Worm (Caenorhabditis elegans) whole organism, L1 larva: Measurements from ENCODE around the gene B0001.4.

ENCODE experiments used
- C16A3.4 ChIP-seq: fragments of 150-350 bp; optimal IDR thresholded peaks from 2 replicates; lab custom pipeline; 2014; ENCODE audit warnings: missing biosample characterization, missing genetic modification characterization
- C34B4.2 ChIP-seq: sonication (generic microtip); optimal IDR thresholded peaks from 2 replicates; lab custom pipeline; 2017; ENCODE audit warnings: mild to moderate bottlenecking, missing genetic modification characterization, missing compliant biosample characterization
- alr-1 ChIP-seq: fragments of 200-800 bp; sonication (Bioruptor generic); optimal IDR thresholded peaks from 2 replicates; lab custom pipeline; 2018; ENCODE audit warnings: borderline replicate concordance, mild to moderate bottlenecking, missing genetic modification characterization, missing compliant biosample characterization
- aly-2 ChIP-seq: fragments of 150-350 bp; optimal IDR thresholded peaks from 2 replicates; lab custom pipeline; 2014; ENCODE audit warnings: missing biosample characterization, missing genetic modification characterization
- blmp-1 ChIP-seq: fragments of 150-350 bp; optimal IDR thresholded peaks from 2 replicates; lab custom pipeline; 2014; ENCODE audit warnings: missing biosample characterization, missing genetic modification characterization
- ceh-82 ChIP-seq, 3 experiments: fragments of 150-350 bp in 1 of 3; sonication (generic microtip) in 2 of 3; optimal IDR thresholded peaks; 2 replicates each; lab custom pipeline; 2014 to 2017; ENCODE audit warnings: missing biosample characterization in 3 of 3, missing genetic modification characterization in 3 of 3
- ceh-88 ChIP-seq: fragments of 200-800 bp; sonication (Bioruptor generic); IDR thresholded peaks from 2 replicates; pipeline ENCODE4 v1.3.6; 2022; ENCODE audit warnings: missing genetic modification characterization, missing compliant biosample characterization
- dpl-1 ChIP-seq, 3 experiments: fragments of 150-350 bp in 2 of 3; sonication (generic microtip) in 1 of 3; optimal IDR thresholded peaks; 2 replicates each; lab custom pipeline; 2014 to 2017; ENCODE audit warnings: missing biosample characterization in 3 of 3, missing genetic modification characterization in 3 of 3, missing genetic modification reagents in 3 of 3
- efl-1 ChIP-seq, 4 experiments: fragments of 150-350 bp; optimal IDR thresholded peaks in 3 of 4; peaks in 1 of 4; 1 replicate in 1 of 4; 2 replicates in 3 of 4; lab custom pipeline; 2014; ENCODE audit warnings: missing biosample characterization in 2 of 4, missing genetic modification characterization in 2 of 4, missing genetic modification reagents in 2 of 4
- efl-3 ChIP-seq: fragments of 200-800 bp; sonication (Bioruptor generic); optimal IDR thresholded peaks from 2 replicates; lab custom pipeline; 2018; ENCODE audit warnings: mild to moderate bottlenecking, missing genetic modification characterization, missing compliant biosample characterization
- elt-3 ChIP-seq, 6 experiments: fragments of 150-350 bp in 1 of 6; sonication (generic microtip); optimal IDR thresholded peaks; 2 replicates each; lab custom pipeline; 2017 to 2018; ENCODE audit warnings: missing biosample characterization in 6 of 6, missing genetic modification characterization in 6 of 6, inconsistent platforms in 1 of 6
- fkh-10 ChIP-seq: sonication (generic microtip); optimal IDR thresholded peaks from 2 replicates; lab custom pipeline; 2017; ENCODE audit warnings: missing biosample characterization, missing genetic modification reagents, missing genetic modification characterization
- fkh-8 ChIP-seq: sonication (generic microtip); optimal IDR thresholded peaks from 2 replicates; lab custom pipeline; 2016; ENCODE audit warnings: mild to moderate bottlenecking, missing genetic modification characterization, missing compliant biosample characterization
- irx-1 ChIP-seq: sonication (generic microtip); optimal IDR thresholded peaks from 2 replicates; lab custom pipeline; 2016; ENCODE audit warnings: missing genetic modification characterization, missing compliant biosample characterization
- lin-13 ChIP-seq: fragments of 150-350 bp; optimal IDR thresholded peaks from 2 replicates; lab custom pipeline; 2014; ENCODE audit warnings: missing biosample characterization, missing genetic modification reagents, missing genetic modification characterization
- lin-35 ChIP-seq, 2 experiments: fragments of 150-350 bp; optimal IDR thresholded peaks; 2 replicates each; lab custom pipeline; 2014; ENCODE audit warnings: missing biosample characterization in 2 of 2, missing genetic modification characterization in 2 of 2, missing genetic modification reagents in 2 of 2
- lin-39 ChIP-seq: fragments of 150-350 bp; optimal IDR thresholded peaks from 2 replicates; lab custom pipeline; 2014; ENCODE audit warnings: missing biosample characterization, missing genetic modification reagents, missing genetic modification characterization
- lir-3 ChIP-seq: sonication (generic microtip); optimal IDR thresholded peaks from 2 replicates; lab custom pipeline; 2016; ENCODE audit warnings: mild to moderate bottlenecking, missing genetic modification characterization, moderate library complexity, missing compliant biosample characterization; ENCODE audit not compliant: poor library complexity
- lsy-2 ChIP-seq, 2 experiments: fragments of 150-350 bp; optimal IDR thresholded peaks; 2 replicates each; lab custom pipeline; 2014; ENCODE audit warnings: missing biosample characterization in 2 of 2, missing genetic modification characterization in 2 of 2
- mep-1 ChIP-seq: fragments of 150-350 bp; optimal IDR thresholded peaks from 2 replicates; lab custom pipeline; 2014; ENCODE audit warnings: missing biosample characterization, missing genetic modification characterization
- nhr-237 ChIP-seq: fragments of 150-350 bp; optimal IDR thresholded peaks from 2 replicates; lab custom pipeline; 2014; ENCODE audit warnings: missing biosample characterization, missing genetic modification characterization
- nhr-71 ChIP-seq: sonication (generic microtip); optimal IDR thresholded peaks from 2 replicates; lab custom pipeline; 2016; ENCODE audit warnings: mild to moderate bottlenecking, missing genetic modification characterization, moderate library complexity, missing compliant biosample characterization
- nhr-76 ChIP-seq: sonication (generic microtip); optimal IDR thresholded peaks from 2 replicates; lab custom pipeline; 2017; ENCODE audit warnings: missing biosample characterization, missing genetic modification characterization
- nhr-85 ChIP-seq: sonication (generic microtip); peaks from one replicate; lab custom pipeline; 2016; ENCODE audit warnings: missing genetic modification characterization, inconsistent platforms, missing compliant biosample characterization
- nhr-90 ChIP-seq: sonication (generic microtip); optimal IDR thresholded peaks from 2 replicates; lab custom pipeline; 2016; ENCODE audit warnings: mild to moderate bottlenecking, missing genetic modification characterization, missing compliant biosample characterization; ENCODE audit not compliant: poor library complexity
- pag-3 ChIP-seq: sonication (generic microtip); optimal IDR thresholded peaks from 2 replicates; lab custom pipeline; 2017; ENCODE audit warnings: missing genetic modification characterization, mild to moderate bottlenecking, missing compliant biosample characterization, antibody characterized with exemption, borderline replicate concordance; ENCODE audit not compliant: insufficient read depth
- pax-3 ChIP-seq: fragments of 200-800 bp; sonication (Bioruptor generic); optimal IDR thresholded peaks from 2 replicates; lab custom pipeline; 2018; ENCODE audit warnings: mild to moderate bottlenecking, missing genetic modification characterization, moderate library complexity, missing compliant biosample characterization
- pqm-1 ChIP-seq: sonication (generic microtip); optimal IDR thresholded peaks from 3 replicates; lab custom pipeline; 2017; ENCODE audit warnings: missing biosample characterization, missing genetic modification characterization
- rnt-1 ChIP-seq: sonication (generic microtip); optimal IDR thresholded peaks from 2 replicates; lab custom pipeline; 2016; ENCODE audit warnings: mild to moderate bottlenecking, missing genetic modification characterization, moderate library complexity, missing compliant biosample characterization
- snu-23 ChIP-seq: sonication (generic microtip); optimal IDR thresholded peaks from 2 replicates; lab custom pipeline; 2016; ENCODE audit warnings: missing genetic modification characterization, missing compliant biosample characterization
- sup-37 ChIP-seq: fragments of 200-800 bp; sonication (Bioruptor generic); optimal IDR thresholded peaks from 2 replicates; lab custom pipeline; 2018; ENCODE audit warnings: mild to moderate bottlenecking, missing genetic modification characterization, missing compliant biosample characterization
- swsn-7 ChIP-seq: sonication (generic microtip); optimal IDR thresholded peaks from 2 replicates; lab custom pipeline; 2016; ENCODE audit warnings: missing genetic modification characterization, missing compliant biosample characterization
- tbx-2 ChIP-seq: sonication (generic microtip); optimal IDR thresholded peaks from 2 replicates; lab custom pipeline; 2016; ENCODE audit warnings: missing genetic modification characterization, missing compliant biosample characterization
- unc-130 ChIP-seq: fragments of 150-350 bp; optimal IDR thresholded peaks from 2 replicates; lab custom pipeline; 2017; ENCODE audit warnings: missing biosample characterization, missing genetic modification characterization, inconsistent platforms
- unc-86 ChIP-seq: sonication (generic microtip); optimal IDR thresholded peaks from 2 replicates; lab custom pipeline; 2016; ENCODE audit warnings: missing genetic modification characterization, missing compliant biosample characterization
- zip-4 ChIP-seq: fragments of 200-800 bp; sonication (Bioruptor generic); optimal IDR thresholded peaks from 2 replicates; lab custom pipeline; 2018; ENCODE audit warnings: mild to moderate bottlenecking, missing genetic modification characterization, moderate library complexity, missing compliant biosample characterization
- ztf-11 ChIP-seq, 2 experiments: sonication (generic microtip); optimal IDR thresholded peaks; 2 replicates each; lab custom pipeline; 2016 to 2017; ENCODE audit warnings: missing genetic modification characterization in 2 of 2, missing biosample characterization in 1 of 2, missing compliant biosample characterization in 1 of 2
- ztf-4 ChIP-seq: fragments of 150-350 bp; optimal IDR thresholded peaks from 2 replicates; lab custom pipeline; 2014; ENCODE audit warnings: missing biosample characterization, missing genetic modification characterization

Gene B0001.4

ce11 chrIV:12157915-12158314 lies 19.9 kb upstream of the B0001.4 start:
- TF ChIP-seq mep-1 (tag; lab: Kevin White, UChicago) (peak; percentile 9), nhr-85 (tag; lab: Kevin White, UChicago) (peak; percentile 40), irx-1 (tag; lab: Kevin White, UChicago) (no peak), unc-130 (tag; lab: Kevin White, UChicago) (no peak), lir-3 (tag; lab: Kevin White, UChicago) (no peak), lin-35 (GFP tag; optimal IDR thresholded peaks at IDR 0.05; lab: Kevin White, UChicago) (peak in 1 of 2 experiments; percentile 2), elt-3 (tag; optimal IDR thresholded peaks at IDR 0.05; lab: Kevin White, UChicago) (peak in 1 of 6 experiments; percentile 7)

- TF ChIP-seq ztf-11 (tag; optimal IDR thresholded peaks at IDR 0.05; lab: Kevin White, UChicago) (no peak), zip-4 (GFP tag; lab: Kevin White, UChicago) (no peak), ceh-82 (tag; optimal IDR thresholded peaks at IDR 0.05; lab: Kevin White, UChicago) (no peak), alr-1 (tag; lab: Kevin White, UChicago) (no peak), snu-23 (GFP tag; lab: Kevin White, UChicago) (no peak), swsn-7 (tag; lab: Kevin White, UChicago) (no peak), nhr-85 (tag; lab: Kevin White, UChicago) (no peak), dpl-1 (GFP tag; optimal IDR thresholded peaks at IDR 0.05; lab: Kevin White, UChicago) (peak in 2 of 3 experiments; percentile 44 to 71), lin-13 (GFP tag; lab: Kevin White, UChicago) (no peak), irx-1 (tag; lab: Kevin White, UChicago) (no peak), fkh-10 (no peak), blmp-1 (tag; lab: Kevin White, UChicago) (peak; percentile 2), mep-1 (tag; lab: Kevin White, UChicago) (peak; percentile 30), sup-37 (GFP tag; lab: Kevin White, UChicago) (no peak), ztf-4 (no peak), pag-3 (tag; lab: Kevin White, UChicago) (no peak), pax-3 (no peak), nhr-76 (tag; lab: Kevin White, UChicago) (no peak), efl-3 (GFP tag; lab: Kevin White, UChicago) (no peak), pqm-1 (tag; lab: Kevin White, UChicago) (no peak), lsy-2 (tag; optimal IDR thresholded peaks at IDR 0.05; lab: Kevin White, UChicago) (peak in 1 of 2 experiments; percentile 15), lin-35 (GFP tag; optimal IDR thresholded peaks at IDR 0.05; lab: Kevin White, UChicago) (peak in 1 of 2 experiments; percentile 78), nhr-71 (tag; lab: Kevin White, UChicago) (no peak), rnt-1 (no peak), aly-2 (tag; lab: Kevin White, UChicago) (no peak), nhr-90 (tag; lab: Kevin White, UChicago) (no peak), efl-1 (optimal IDR thresholded peaks at IDR 0.05; lab: Kevin White, UChicago) (peak in 1 of 2 experiments; percentile 56), efl-1 (GFP tag; optimal IDR thresholded peaks at IDR 0.05 in 1 of 2; lab: Kevin White, UChicago) (peak; percentile 44 to 89), unc-86 (no peak), tbx-2 (tag; lab: Kevin White, UChicago) (no peak), C16A3.4 (tag; lab: Kevin White, UChicago) (no peak), ceh-88 (GFP tag; lab: Robert Waterston, UW) (no peak), C34B4.2 (no peak), lin-39 (tag; lab: Kevin White, UChicago) (no peak), nhr-237 (no peak), lir-3 (tag; lab: Kevin White, UChicago) (no peak), fkh-8 (tag; lab: Kevin White, UChicago) (no peak)
Measured at ce11 chrIV:12156642-12157233, 18.7 kb upstream of the B0001.4 start, which contains the start of gene eri-12. TSS of gene eri-12 (plus strand) at chrIV:12156838.
